Worm (Caenorhabditis elegans) whole organism, L4 larva: ENCODE data around the gene taf-12.

ENCODE experiments used
- aha-1 ChIP-seq: fragments of 150-350 bp; peaks from one replicate; lab custom pipeline; 2014; ENCODE audit warnings: missing biosample characterization, missing genetic modification characterization
- dpl-1 ChIP-seq: fragments of 150-350 bp; optimal IDR thresholded peaks from 2 replicates; lab custom pipeline; 2014; ENCODE audit warnings: missing biosample characterization, missing genetic modification reagents, missing genetic modification characterization
- lin-13 ChIP-seq: fragments of 150-350 bp; optimal IDR thresholded peaks from 2 replicates; lab custom pipeline; 2014; ENCODE audit warnings: missing biosample characterization, missing genetic modification reagents, missing genetic modification characterization
- sdz-12 ChIP-seq: fragments of 200-800 bp; sonication (Bioruptor generic); optimal IDR thresholded peaks from 2 replicates; lab custom pipeline; 2018; ENCODE audit warnings: mild to moderate bottlenecking, missing genetic modification characterization, missing compliant biosample characterization

DNA sequence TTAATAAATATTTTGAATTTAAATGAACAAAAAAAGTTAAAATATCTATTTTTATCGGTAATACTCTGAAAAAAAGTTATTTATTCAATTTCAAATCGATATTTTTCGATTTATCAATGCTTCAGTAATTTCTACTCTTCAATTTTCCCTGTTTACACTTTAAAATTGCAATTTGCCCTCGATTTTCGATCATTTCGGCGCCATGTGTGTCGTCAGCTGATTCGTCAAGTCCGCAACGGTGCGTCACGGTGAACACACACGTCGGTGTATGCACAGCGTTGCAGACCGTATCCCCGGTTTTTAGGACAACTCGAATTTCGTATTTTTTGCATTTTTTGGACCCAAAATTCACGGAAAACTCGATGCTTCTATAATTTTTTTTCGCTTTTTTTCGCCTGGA is 45.8 kb downstream of the taf-12 start, which contains the start of gene C18D11.3:
- TF ChIP-seq lin-13 (GFP tag; lab: Kevin White, UChicago): peak; percentile 88
- TF ChIP-seq sdz-12 (GFP tag; lab: Kevin White, UChicago): no peak
- peak; percentile 99 for TF ChIP-seq aha-1 (tag; lab: Kevin White, UChicago)
- peak; percentile 77 for TF ChIP-seq dpl-1 (GFP tag; lab: Kevin White, UChicago)
